Fruit fly (Drosophila melanogaster) Kc167 (cell line): ENCODE measurements around the gene CG7031.

Source experiments
- Sin3A ChIP-seq: fragments of >200 bp; optimal IDR thresholded peaks from 2 replicates; lab custom pipeline; 2018; ENCODE audit warnings: missing external identifiers
- h ChIP-seq: fragments of >200 bp; optimal IDR thresholded peaks from 3 replicates; lab custom pipeline; 2018; ENCODE audit warnings: missing external identifiers
- insv ChIP-seq: fragments of >200 bp; optimal IDR thresholded peaks from 3 replicates; lab custom pipeline; 2018; ENCODE audit warnings: missing external identifiers
- psq ChIP-seq: fragments of >200 bp; optimal IDR thresholded peaks from 2 replicates; lab custom pipeline; 2017; ENCODE audit warnings: missing external identifiers

- TF ChIP-seq Sin3A (lab: Kevin White, UChicago) (no peak), psq (lab: Kevin White, UChicago) (no peak), insv (lab: Kevin White, UChicago) (no peak), h (lab: Kevin White, UChicago) (no peak)
Measured at dm6 chr3R:22776457-22776856, 27.6 kb upstream of the CG7031 start.
